Worm (Caenorhabditis elegans) whole organism, young adult: ENCODE data around the gene csn-5.

Experiments used
- B0035.1 ChIP-seq: sonication (generic microtip); optimal IDR thresholded peaks from 2 replicates; lab custom pipeline; 2016; ENCODE audit warnings: missing genetic modification characterization, mild to moderate bottlenecking, missing compliant biosample characterization, missing genotype, missing genetic modification reagents
- F10E7.11 ChIP-seq: sonication (generic microtip); optimal IDR thresholded peaks from 2 replicates; lab custom pipeline; 2017; ENCODE audit warnings: mild to moderate bottlenecking, missing genetic modification characterization, moderate library complexity, missing compliant biosample characterization
- T07F8.4 ChIP-seq: sonication (generic microtip); optimal IDR thresholded peaks from 2 replicates; lab custom pipeline; 2016; ENCODE audit warnings: mild to moderate bottlenecking, missing genetic modification characterization, moderate library complexity, missing compliant biosample characterization
- attf-6 ChIP-seq: fragments of 200-800 bp; sonication (Bioruptor generic); IDR thresholded peaks from 2 replicates; pipeline ENCODE4 v1.3.6; 2022; ENCODE audit warnings: missing genetic modification reagents, missing genetic modification characterization, missing compliant biosample characterization
- bed-2 ChIP-seq: fragments of 200-800 bp; sonication (Bioruptor generic); IDR thresholded peaks from 2 replicates; pipeline ENCODE4 v1.3.6; 2022; ENCODE audit warnings: missing genetic modification reagents, missing genetic modification characterization, missing compliant biosample characterization
- ceh-91 ChIP-seq: fragments of 200-800 bp; sonication (Bioruptor generic); IDR thresholded peaks from 2 replicates; pipeline ENCODE4 v1.3.6; 2022; ENCODE audit warnings: missing genetic modification reagents, missing genetic modification characterization, missing compliant biosample characterization
- dpff-1 ChIP-seq: sonication (generic microtip); optimal IDR thresholded peaks from 2 replicates; lab custom pipeline; 2017; ENCODE audit warnings: mild to moderate bottlenecking, missing genetic modification characterization, missing compliant biosample characterization
- efl-1 ChIP-seq: fragments of 150-350 bp; optimal IDR thresholded peaks from 2 replicates; lab custom pipeline; 2014; ENCODE audit warnings: missing biosample characterization, missing genetic modification reagents, missing genetic modification characterization
- ets-4 ChIP-seq: fragments of 200-800 bp; sonication (Bioruptor generic); optimal IDR thresholded peaks from 2 replicates; lab custom pipeline; 2018; ENCODE audit warnings: mild to moderate bottlenecking, missing genetic modification characterization, missing compliant biosample characterization
- hrde-1 ChIP-seq: sonication (generic microtip); optimal IDR thresholded peaks from 2 replicates; lab custom pipeline; 2016; ENCODE audit warnings: missing genetic modification characterization, mild to moderate bottlenecking, missing compliant biosample characterization, moderate library complexity, missing genotype, missing genetic modification reagents, borderline replicate concordance
- lag-1 ChIP-seq: fragments of 200-800 bp; sonication (Bioruptor generic); IDR thresholded peaks from 2 replicates; pipeline ENCODE4 v1.3.6; 2022; ENCODE audit warnings: missing genetic modification reagents, missing genetic modification characterization, missing compliant biosample characterization
- let-526 ChIP-seq: fragments of 200-800 bp; sonication (Bioruptor generic); IDR thresholded peaks from 2 replicates; pipeline ENCODE4 v1.3.6; 2022; ENCODE audit warnings: missing genetic modification reagents, missing genetic modification characterization, missing compliant biosample characterization
- lin-40 ChIP-seq: sonication (generic microtip); optimal IDR thresholded peaks from 2 replicates; lab custom pipeline; 2016; ENCODE audit warnings: missing genetic modification characterization, mild to moderate bottlenecking, missing compliant biosample characterization, missing genotype, missing genetic modification reagents
- lsl-1 ChIP-seq: fragments of 200-800 bp; sonication (Bioruptor generic); optimal IDR thresholded peaks from 2 replicates; lab custom pipeline; 2018; ENCODE audit warnings: mild to moderate bottlenecking, missing genetic modification characterization, moderate library complexity, missing compliant biosample characterization
- madf-3 ChIP-seq: fragments of 200-800 bp; sonication (Bioruptor generic); IDR thresholded peaks from 2 replicates; pipeline ENCODE4 v1.3.6; 2022; ENCODE audit warnings: missing genetic modification reagents, missing genetic modification characterization, missing compliant biosample characterization
- madf-8 ChIP-seq: fragments of 200-800 bp; sonication (Bioruptor generic); conservative IDR thresholded peaks from 2 replicates; pipeline ENCODE4 v1.3.6; 2022; ENCODE audit warnings: missing genetic modification reagents, missing genetic modification characterization, missing compliant biosample characterization
- repo-1 ChIP-seq: sonication (generic microtip); optimal IDR thresholded peaks from 2 replicates; lab custom pipeline; 2017; ENCODE audit warnings: mild to moderate bottlenecking, missing genetic modification characterization, missing compliant biosample characterization
- rpc-1 ChIP-seq, 2 experiments: fragments of 150-350 bp in 1 of 2; sonication (generic microtip) in 1 of 2; optimal IDR thresholded peaks; 2 replicates each; lab custom pipeline; 2014 to 2018; ENCODE audit warnings: missing biosample characterization in 1 of 2, missing genetic modification characterization in 1 of 2, missing genetic modification reagents in 1 of 2, missing genotype in 1 of 2
- tbp1 ChIP-seq: fragments of 200-800 bp; sonication (Bioruptor generic); optimal IDR thresholded peaks from 2 replicates; lab custom pipeline; 2018; ENCODE audit warnings: mild to moderate bottlenecking, missing genetic modification characterization, missing compliant biosample characterization
- tlf-1 ChIP-seq: fragments of 200-800 bp; sonication (Bioruptor generic); optimal IDR thresholded peaks from 2 replicates; lab custom pipeline; 2018; ENCODE audit warnings: mild to moderate bottlenecking, missing genetic modification characterization, missing compliant biosample characterization
- xnd-1 ChIP-seq: sonication (generic microtip); optimal IDR thresholded peaks from 2 replicates; lab custom pipeline; 2016; ENCODE audit warnings: missing genotype, missing genetic modification reagents, missing genetic modification characterization, missing compliant biosample characterization
- ztf-18 ChIP-seq: sonication (generic microtip); optimal IDR thresholded peaks from 2 replicates; lab custom pipeline; 2016; ENCODE audit warnings: missing genotype, mild to moderate bottlenecking, missing genetic modification characterization, missing compliant biosample characterization
- ztf-28 ChIP-seq: fragments of 200-800 bp; sonication (Bioruptor generic); IDR thresholded peaks from 2 replicates; pipeline ENCODE4 v1.3.6; 2022; ENCODE audit warnings: missing genetic modification reagents, missing genetic modification characterization, missing compliant biosample characterization

csn-5 gene

ce11 chrIV:5690386-5691080, 41.2 kb downstream of the csn-5 start, which contains the start of gene C55C3.8:
Gene C55C3.8 (plus strand): TSS chrIV:5691030.
- TF ChIP-seq hrde-1 (tag; lab: Kevin White, UChicago) (no peak), ets-4 (GFP tag; lab: Kevin White, UChicago) (no peak), let-526 (no peak), repo-1 (tag; lab: Kevin White, UChicago) (no peak), lin-40 (tag; lab: Kevin White, UChicago) (no peak), tlf-1 (GFP tag; lab: Kevin White, UChicago) (no peak), madf-8 (GFP tag; lab: Robert Waterston, UW) (no peak), lag-1 (GFP tag; lab: Robert Waterston, UW) (no peak), F10E7.11 (tag; lab: Kevin White, UChicago) (no peak), tbp1 (no peak)

- TF ChIP-seq attf-6 (GFP tag; lab: Robert Waterston, UW) (0 out of 2 replicates have a peak, but pooled peaks have one; percentile 14), madf-3 (GFP tag; lab: Robert Waterston, UW) (peak; percentile 80; the same call in 1 of the 2 replicates)
These were observed 41.9 kb downstream of the csn-5 start for ce11 chrIV:5691189-5691588.

ce11 chrIV:5700372-5700771, 51.0 kb downstream of the csn-5 start:
- TF ChIP-seq ceh-91 (GFP tag; lab: Robert Waterston, UW) = no peak
- no peak for TF ChIP-seq dpff-1 (tag; lab: Kevin White, UChicago)
- TF ChIP-seq lsl-1 (GFP tag; lab: Kevin White, UChicago) = no peak
- no peak for TF ChIP-seq T07F8.4 (tag; lab: Kevin White, UChicago)
- TF ChIP-seq bed-2 (GFP tag; lab: Robert Waterston, UW) = no peak
- no peak for TF ChIP-seq ztf-18 (tag; lab: Kevin White, UChicago)
- no peak for TF ChIP-seq repo-1 (tag; lab: Kevin White, UChicago)
- no peak for TF ChIP-seq B0035.1
- TF ChIP-seq efl-1 (GFP tag; lab: Kevin White, UChicago) = no peak
- no peak for TF ChIP-seq rpc-1 (optimal IDR thresholded peaks at IDR 0.05; lab: Kevin White, UChicago)
- TF ChIP-seq rpc-1 (tag; optimal IDR thresholded peaks at IDR 0.05; lab: Kevin White, UChicago) = no peak
- no peak for TF ChIP-seq ztf-28 (GFP tag; lab: Robert Waterston, UW)
- TF ChIP-seq xnd-1 (tag; lab: Kevin White, UChicago) = no peak
- TF ChIP-seq, all 124 proteins: peak for 0
